Fruit fly (Drosophila melanogaster): ENCODE results near the gene Lmpt.

The Lmpt gene

dm6 chr3L:16875484-16875883, 10.4 kb downstream of the Lmpt start:
- TF ChIP-seq Crg-1 (GFP tag; optimal IDR thresholded peaks at IDR 0.05) = no peak

dm6 chr3L:16875959-16876358, 10.9 kb downstream of the Lmpt start:
- no peak for TF ChIP-seq CG1620 (GFP tag; optimal IDR thresholded peaks at IDR 0.05)
- no peak for TF ChIP-seq CG5204 (GFP tag; optimal IDR thresholded peaks at IDR 0.05)
- TF ChIP-seq tj (GFP tag; optimal IDR thresholded peaks at IDR 0.05) = no peak
- TF ChIP-seq toe (GFP tag; optimal IDR thresholded peaks at IDR 0.05) = no peak
- TF ChIP-seq ovo (GFP tag; optimal IDR thresholded peaks at IDR 0.05) = no peak
- TF ChIP-seq CG14711 (tag; optimal IDR thresholded peaks at IDR 0.05) = no peak
- no peak for TF ChIP-seq cic (GFP tag; optimal IDR thresholded peaks at IDR 0.05)
- TF ChIP-seq CG7101 (tag; optimal IDR thresholded peaks at IDR 0.05) = no peak
- no peak for TF ChIP-seq cnc (optimal IDR thresholded peaks at IDR 0.05)
- TF ChIP-seq CG12768 (GFP tag; optimal IDR thresholded peaks at IDR 0.05) = no peak
- no peak for TF ChIP-seq CG11617 (GFP tag; optimal IDR thresholded peaks at IDR 0.05)
- TF ChIP-seq CG33017 (tag; optimal IDR thresholded peaks at IDR 0.05) = no peak
- no peak for TF ChIP-seq pad (GFP tag; optimal IDR thresholded peaks at IDR 0.05)
- no peak for TF ChIP-seq bab1 (GFP tag; optimal IDR thresholded peaks at IDR 0.05)
- TF ChIP-seq CG7045 (GFP tag; optimal IDR thresholded peaks at IDR 0.05) = no peak

- TF ChIP-seq ovo (GFP tag; optimal IDR thresholded peaks at IDR 0.05) (no peak), CG7045 (GFP tag; optimal IDR thresholded peaks at IDR 0.05) (no peak), pad (GFP tag; optimal IDR thresholded peaks at IDR 0.05) (no peak), CG33017 (tag; optimal IDR thresholded peaks at IDR 0.05) (no peak), kay (GFP tag; ENCODE audit: borderline replicate concordance) (no peak), Mnt (GFP tag; optimal IDR thresholded peaks at IDR 0.05) (no peak), CG14711 (tag; optimal IDR thresholded peaks at IDR 0.05) (no peak), cic (GFP tag; optimal IDR thresholded peaks at IDR 0.05) (no peak), CG12768 (GFP tag; optimal IDR thresholded peaks at IDR 0.05) (no peak), Hr96 (GFP tag; optimal IDR thresholded peaks at IDR 0.05) (no peak)
Measured at dm6 chr3L:16876785-16877468, 11.8 kb downstream of the Lmpt start, which contains the start of gene CG32170. TSS of gene CG32170 (plus strand) at chr3L:16877309.

dm6 chr3L:16878830-16879536, 13.9 kb downstream of the Lmpt start:
- no peak for TF ChIP-seq CG5204 (GFP tag; optimal IDR thresholded peaks at IDR 0.05)
- no peak for TF ChIP-seq CG1620 (GFP tag; optimal IDR thresholded peaks at IDR 0.05)
- no peak for TF ChIP-seq tj (GFP tag; optimal IDR thresholded peaks at IDR 0.05)
- no peak for TF ChIP-seq Clk (GFP tag; optimal IDR thresholded peaks at IDR 0.05)
- no peak for TF ChIP-seq CG14711 (tag; optimal IDR thresholded peaks at IDR 0.05)
- no peak for TF ChIP-seq bab1 (GFP tag; optimal IDR thresholded peaks at IDR 0.05)
- no peak for TF ChIP-seq ovo (GFP tag; optimal IDR thresholded peaks at IDR 0.05)
- no peak for TF ChIP-seq toe (GFP tag; optimal IDR thresholded peaks at IDR 0.05)
- no peak for TF ChIP-seq CG12768 (GFP tag; optimal IDR thresholded peaks at IDR 0.05)
- no peak for TF ChIP-seq Mnt (GFP tag; optimal IDR thresholded peaks at IDR 0.05)
- TF ChIP-seq cnc (optimal IDR thresholded peaks at IDR 0.05) = no peak
- no peak for TF ChIP-seq pad (GFP tag; optimal IDR thresholded peaks at IDR 0.05)
- TF ChIP-seq CG7101 (tag; optimal IDR thresholded peaks at IDR 0.05) = no peak
- TF ChIP-seq cic (GFP tag; optimal IDR thresholded peaks at IDR 0.05) = no peak
- TF ChIP-seq Crg-1 (GFP tag; optimal IDR thresholded peaks at IDR 0.05) = no peak
- TF ChIP-seq kay (GFP tag; ENCODE audit: borderline replicate concordance) = no peak
- TF ChIP-seq CG11617 (GFP tag; optimal IDR thresholded peaks at IDR 0.05) = no peak

dm6 chr3L:16881097-16881496, 16.0 kb downstream of the Lmpt start:
- TF ChIP-seq ovo (GFP tag; optimal IDR thresholded peaks at IDR 0.05) = no peak

- TF ChIP-seq CG11617 (GFP tag; optimal IDR thresholded peaks at IDR 0.05) (no peak), Crg-1 (GFP tag; optimal IDR thresholded peaks at IDR 0.05) (no peak), ovo (GFP tag; optimal IDR thresholded peaks at IDR 0.05) (no peak), kay (GFP tag; ENCODE audit: borderline replicate concordance) (no peak), tj (GFP tag; optimal IDR thresholded peaks at IDR 0.05) (no peak), CG12768 (GFP tag; optimal IDR thresholded peaks at IDR 0.05) (no peak), CG5204 (GFP tag; optimal IDR thresholded peaks at IDR 0.05) (no peak), cnc (optimal IDR thresholded peaks at IDR 0.05) (no peak), CG7045 (GFP tag; optimal IDR thresholded peaks at IDR 0.05) (no peak), cic (GFP tag; optimal IDR thresholded peaks at IDR 0.05) (no peak), CG7101 (tag; optimal IDR thresholded peaks at IDR 0.05) (no peak), Hr96 (GFP tag; optimal IDR thresholded peaks at IDR 0.05) (no peak), pad (GFP tag; optimal IDR thresholded peaks at IDR 0.05) (no peak), bab1 (GFP tag; optimal IDR thresholded peaks at IDR 0.05) (no peak), toe (GFP tag; optimal IDR thresholded peaks at IDR 0.05) (no peak), Clk (GFP tag; optimal IDR thresholded peaks at IDR 0.05) (no peak), Mnt (GFP tag; optimal IDR thresholded peaks at IDR 0.05) (no peak), CG1620 (GFP tag; optimal IDR thresholded peaks at IDR 0.05) (no peak), CG14711 (tag; optimal IDR thresholded peaks at IDR 0.05) (no peak)
Measured at dm6 chr3L:16884037-16884436, 18.9 kb downstream of the Lmpt start.
